Worm (Caenorhabditis elegans) whole organism, L2 larva: Measurements from ENCODE around the gene ZC513.3.

Experiments used
- C34F6.9 ChIP-seq: fragments of 150-350 bp; optimal IDR thresholded peaks from 2 replicates; lab custom pipeline; 2014; ENCODE audit warnings: missing biosample characterization, missing genetic modification characterization
- F13H6.1 ChIP-seq: sonication (generic microtip); optimal IDR thresholded peaks from 2 replicates; lab custom pipeline; 2016; ENCODE audit warnings: missing genetic modification characterization, missing compliant biosample characterization
- R02D3.7 ChIP-seq: fragments of 150-350 bp; optimal IDR thresholded peaks from 2 replicates; lab custom pipeline; 2014; ENCODE audit warnings: missing biosample characterization, missing genetic modification characterization
- alr-1 ChIP-seq: fragments of 150-350 bp; optimal IDR thresholded peaks from 2 replicates; lab custom pipeline; 2014; ENCODE audit warnings: missing biosample characterization, missing genetic modification characterization
- aly-2 ChIP-seq: fragments of 150-350 bp; optimal IDR thresholded peaks from 2 replicates; lab custom pipeline; 2014; ENCODE audit warnings: missing biosample characterization, missing genetic modification characterization
- ama-1 ChIP-seq: fragments of 150-350 bp; optimal IDR thresholded peaks from 2 replicates; lab custom pipeline; 2018; ENCODE audit warnings: inconsistent platforms
- blmp-1 ChIP-seq: sonication (generic microtip); optimal IDR thresholded peaks from 2 replicates; lab custom pipeline; 2017; ENCODE audit warnings: missing genetic modification characterization, mild to moderate bottlenecking, missing compliant biosample characterization, antibody characterized with exemption, moderate library complexity; ENCODE audit not compliant: insufficient read depth
- ceh-16 ChIP-seq: fragments of 150-350 bp; optimal IDR thresholded peaks from 2 replicates; lab custom pipeline; 2014; ENCODE audit warnings: missing biosample characterization, missing genetic modification characterization
- ceh-82 ChIP-seq: fragments of 150-350 bp; optimal IDR thresholded peaks from 2 replicates; lab custom pipeline; 2014; ENCODE audit warnings: missing biosample characterization, missing genetic modification characterization
- crh-2 ChIP-seq: sonication (generic microtip); optimal IDR thresholded peaks from 2 replicates; lab custom pipeline; 2017; ENCODE audit warnings: missing biosample characterization, missing genetic modification characterization
- dmd-4 ChIP-seq: sonication (generic microtip); optimal IDR thresholded peaks from 2 replicates; lab custom pipeline; 2017; ENCODE audit warnings: missing biosample characterization, missing genetic modification characterization
- egl-27 ChIP-seq: sonication (generic microtip); optimal IDR thresholded peaks from 3 replicates; lab custom pipeline; 2017; ENCODE audit warnings: missing biosample characterization, missing genetic modification reagents, missing genetic modification characterization
- elt-1 ChIP-seq: fragments of 150-350 bp; optimal IDR thresholded peaks from 2 replicates; lab custom pipeline; 2014; ENCODE audit warnings: missing biosample characterization, missing genetic modification characterization
- elt-3 ChIP-seq: sonication (generic microtip); optimal IDR thresholded peaks from 2 replicates; lab custom pipeline; 2017; ENCODE audit warnings: missing biosample characterization, missing genetic modification characterization
- fos-1 ChIP-seq: fragments of 150-350 bp; optimal IDR thresholded peaks from 2 replicates; lab custom pipeline; 2014; ENCODE audit warnings: missing biosample characterization, missing genetic modification characterization
- gmeb-1 ChIP-seq: fragments of 150-350 bp; optimal IDR thresholded peaks from 2 replicates; lab custom pipeline; 2014; ENCODE audit warnings: missing biosample characterization, missing genetic modification characterization
- lin-11 ChIP-seq: fragments of 150-350 bp; sonication (generic microtip); optimal IDR thresholded peaks from 2 replicates; lab custom pipeline; 2014; ENCODE audit warnings: missing biosample characterization, missing genetic modification characterization, inconsistent platforms, mixed read lengths
- lin-13 ChIP-seq: fragments of 150-350 bp; optimal IDR thresholded peaks from 2 replicates; lab custom pipeline; 2014; ENCODE audit warnings: missing biosample characterization, missing genetic modification reagents, missing genetic modification characterization
- lin-39 ChIP-seq: fragments of 150-350 bp; optimal IDR thresholded peaks from 2 replicates; lab custom pipeline; 2014; ENCODE audit warnings: missing biosample characterization, missing genetic modification reagents, missing genetic modification characterization
- mab-5 ChIP-seq: fragments of 150-350 bp; optimal IDR thresholded peaks from 2 replicates; lab custom pipeline; 2014; ENCODE audit warnings: missing biosample characterization, missing genetic modification characterization
- mbf-1 ChIP-seq: sonication (generic microtip); optimal IDR thresholded peaks from 2 replicates; lab custom pipeline; 2017; ENCODE audit warnings: missing biosample characterization, missing genetic modification characterization
- mdl-1 ChIP-seq, 2 experiments: fragments of 150-350 bp in 1 of 2; sonication (generic microtip) in 1 of 2; optimal IDR thresholded peaks; 2 replicates each; lab custom pipeline; 2017; ENCODE audit warnings: missing biosample characterization in 2 of 2, missing genetic modification characterization in 2 of 2
- nhr-10 ChIP-seq: sonication (generic microtip); optimal IDR thresholded peaks from 2 replicates; lab custom pipeline; 2017; ENCODE audit warnings: missing biosample characterization, missing genetic modification characterization
- nhr-12 ChIP-seq: fragments of 150-350 bp; optimal IDR thresholded peaks from 2 replicates; lab custom pipeline; 2014; ENCODE audit warnings: missing biosample characterization, missing genetic modification characterization
- nhr-129 ChIP-seq: fragments of 150-350 bp; optimal IDR thresholded peaks from 2 replicates; lab custom pipeline; 2014; ENCODE audit warnings: missing biosample characterization, missing genetic modification characterization
- nhr-21 ChIP-seq: fragments of 150-350 bp; optimal IDR thresholded peaks from 2 replicates; lab custom pipeline; 2014; ENCODE audit warnings: missing biosample characterization, missing genetic modification characterization
- nhr-23 ChIP-seq: fragments of 150-350 bp; optimal IDR thresholded peaks from 2 replicates; lab custom pipeline; 2014; ENCODE audit warnings: missing biosample characterization, missing genetic modification reagents, missing genetic modification characterization
- nhr-6 ChIP-seq: fragments of 150-350 bp; optimal IDR thresholded peaks from 2 replicates; lab custom pipeline; 2014; ENCODE audit warnings: missing biosample characterization, missing genetic modification characterization
- nhr-77 ChIP-seq: fragments of 150-350 bp; optimal IDR thresholded peaks from 2 replicates; lab custom pipeline; 2014; ENCODE audit warnings: missing biosample characterization, missing genetic modification characterization
- peb-1 ChIP-seq: fragments of 150-350 bp; optimal IDR thresholded peaks from 2 replicates; lab custom pipeline; 2014; ENCODE audit warnings: missing biosample characterization, missing genetic modification characterization
- sem-4 ChIP-seq: fragments of 150-350 bp; optimal IDR thresholded peaks from 2 replicates; lab custom pipeline; 2014; ENCODE audit warnings: missing biosample characterization, missing genetic modification reagents, missing genetic modification characterization
- skn-1 ChIP-seq: sonication (generic microtip); optimal IDR thresholded peaks from 2 replicates; lab custom pipeline; 2017; ENCODE audit warnings: missing biosample characterization, missing genetic modification characterization
- sma-3 ChIP-seq: sonication (generic microtip); optimal IDR thresholded peaks from 2 replicates; lab custom pipeline; 2016; ENCODE audit warnings: missing genetic modification reagents, missing genetic modification characterization, missing compliant biosample characterization
- sma-9 ChIP-seq, 2 experiments: fragments of 150-350 bp in 1 of 2; sonication (generic microtip) in 1 of 2; optimal IDR thresholded peaks; 2 replicates each; lab custom pipeline; 2014 to 2016; ENCODE audit warnings: missing genetic modification characterization in 2 of 2, mild to moderate bottlenecking in 1 of 2, missing biosample characterization in 1 of 2, missing compliant biosample characterization in 1 of 2, missing genetic modification reagents in 1 of 2, moderate library complexity in 1 of 2
- snpc-4 ChIP-seq: fragments of 150-350 bp; optimal IDR thresholded peaks from 2 replicates; lab custom pipeline; 2014; ENCODE audit warnings: missing biosample characterization, missing genetic modification characterization
- unc-39 ChIP-seq: fragments of 150-350 bp; optimal IDR thresholded peaks from 2 replicates; lab custom pipeline; 2014; ENCODE audit warnings: missing biosample characterization, missing genetic modification characterization
- unc-55 ChIP-seq: fragments of 150-350 bp; sonication (generic microtip); optimal IDR thresholded peaks from 3 replicates; lab custom pipeline; 2014; ENCODE audit warnings: missing biosample characterization, missing genetic modification reagents, missing genetic modification characterization
- unc-62 ChIP-seq: fragments of 150-350 bp; optimal IDR thresholded peaks from 2 replicates; lab custom pipeline; 2014; ENCODE audit warnings: missing biosample characterization, missing genetic modification reagents, missing genetic modification characterization
- ztf-11 ChIP-seq: sonication (generic microtip); optimal IDR thresholded peaks from 2 replicates; lab custom pipeline; 2017; ENCODE audit warnings: missing biosample characterization, missing genetic modification characterization
- ztf-4 ChIP-seq: fragments of 150-350 bp; optimal IDR thresholded peaks from 2 replicates; lab custom pipeline; 2014; ENCODE audit warnings: missing biosample characterization, missing genetic modification characterization

The ZC513.3 gene

ce11 chrV:8005000-8005399 lies 41.8 kb upstream of the ZC513.3 start, which contains the start of gene Y97E10AR.8:
Gene Y97E10AR.8 (plus strand): TSS chrV:8005300.
- no peak for TF ChIP-seq lin-11 (tag; lab: Kevin White, UChicago)
- no peak for TF ChIP-seq nhr-12 (tag; lab: Kevin White, UChicago)
- no peak for TF ChIP-seq R02D3.7
- no peak for TF ChIP-seq F13H6.1 (tag; lab: Kevin White, UChicago)
- no peak for TF ChIP-seq ama-1
- TF ChIP-seq blmp-1, result no peak
- no peak for TF ChIP-seq ztf-11 (tag; lab: Kevin White, UChicago)
- TF ChIP-seq skn-1 (tag; lab: Kevin White, UChicago), result no peak

ce11 chrV:8007460-8008292 lies 39.1 kb upstream of the ZC513.3 start, which contains the start of gene Y97E10AR.3:
Gene Y97E10AR.3 (minus strand): TSS chrV:8007510.
- TF ChIP-seq egl-27 (tag; lab: Kevin White, UChicago) (no peak), C34F6.9 (peak; percentile 53), crh-2 (tag; lab: Kevin White, UChicago) (no peak)

- TF ChIP-seq nhr-10 (no peak), ztf-4 (tag; lab: Kevin White, UChicago) (no peak), sma-3 (GFP tag; lab: Kevin White, UChicago) (no peak), gmeb-1 (tag; lab: Kevin White, UChicago) (no peak), nhr-21 (tag; lab: Kevin White, UChicago) (no peak), peb-1 (tag; lab: Kevin White, UChicago) (no peak), blmp-1 (no peak), lin-39 (no peak), sem-4 (tag; lab: Kevin White, UChicago) (no peak), unc-39 (tag; lab: Kevin White, UChicago) (no peak)
These were observed 36.7 kb upstream of the ZC513.3 start, which contains the start of gene Y97E10AR.4 for ce11 chrV:8010103-8010502. Gene Y97E10AR.4 (minus strand): TSS chrV:8010233.

- TF ChIP-seq ceh-16 (tag; lab: Kevin White, UChicago) (no peak), fos-1 (tag; lab: Kevin White, UChicago) (no peak), snpc-4 (tag; lab: Kevin White, UChicago) (no peak), mab-5 (tag; lab: Kevin White, UChicago) (no peak), aly-2 (tag; lab: Kevin White, UChicago) (no peak)
- TF ChIP-seq, all 48 proteins: peak for 0
These were observed 36.0 kb upstream of the ZC513.3 start, which contains the start of gene lmtr-2 for ce11 chrV:8010846-8011245. Gene lmtr-2 (minus strand): TSS chrV:8011106.

- TF ChIP-seq elt-3 (no peak), C34F6.9 (no peak), nhr-77 (no peak), ceh-82 (tag; lab: Kevin White, UChicago) (no peak)
These were observed 34.8 kb upstream of the ZC513.3 start, which contains the start of gene rpb-9 for ce11 chrV:8012032-8012431. Gene rpb-9 (minus strand): TSS chrV:8012345.

- TF ChIP-seq nhr-129 (tag; lab: Kevin White, UChicago) (peak; percentile 74), mdl-1 (tag; optimal IDR thresholded peaks at IDR 0.05; lab: Kevin White, UChicago) (no peak), crh-2 (tag; lab: Kevin White, UChicago) (no peak), ztf-4 (tag; lab: Kevin White, UChicago) (no peak), egl-27 (tag; lab: Kevin White, UChicago) (no peak), ceh-16 (tag; lab: Kevin White, UChicago) (no peak), lin-39 (no peak), unc-55 (peak; percentile 70), nhr-10 (no peak), peb-1 (tag; lab: Kevin White, UChicago) (no peak), fos-1 (tag; lab: Kevin White, UChicago) (peak; percentile 19), aly-2 (tag; lab: Kevin White, UChicago) (no peak), unc-62 (GFP tag; lab: Kevin White, UChicago) (no peak), gmeb-1 (tag; lab: Kevin White, UChicago) (no peak), mbf-1 (tag; lab: Kevin White, UChicago) (no peak), skn-1 (tag; lab: Kevin White, UChicago) (no peak), dmd-4 (tag; lab: Kevin White, UChicago) (no peak), R02D3.7 (no peak), lin-13 (no peak), nhr-6 (no peak), nhr-23 (no peak), nhr-21 (tag; lab: Kevin White, UChicago) (no peak), alr-1 (tag; lab: Kevin White, UChicago) (no peak), C34F6.9 (peak; percentile 78), unc-39 (tag; lab: Kevin White, UChicago) (no peak), sma-9 (GFP tag; optimal IDR thresholded peaks at IDR 0.05; lab: Kevin White, UChicago) (no peak), sma-9 (tag; optimal IDR thresholded peaks at IDR 0.05; lab: Kevin White, UChicago) (no peak), elt-1 (tag; lab: Kevin White, UChicago) (no peak), nhr-77 (no peak), ceh-82 (tag; lab: Kevin White, UChicago) (no peak)
These were observed 32.9 kb upstream of the ZC513.3 start, which contains the start of gene Y97E10AR.6 for ce11 chrV:8013901-8014388. Gene Y97E10AR.6 (minus strand): TSS chrV:8013951.
